Fruit fly (Drosophila melanogaster) S2 (cell line): ENCODE results near the gene CG17597.

Experiments used
- CG8478 ChIP-seq: fragments of >200 bp; optimal IDR thresholded peaks from 2 replicates; lab custom pipeline; 2018
- CTCF ChIP-seq, 2 experiments: fragments of >200 bp; optimal IDR thresholded peaks; 2 replicates each; lab custom pipeline; 2018

dm6 chr2L:18780911-18781545, 49.9 kb downstream of the CG17597 start:
- no peak for TF ChIP-seq CG8478 (lab: Kevin White, UChicago)
- no peak for TF ChIP-seq CTCF (optimal IDR thresholded peaks at IDR 0.05; lab: Kevin White, UChicago)
